Fruit fly (Drosophila melanogaster) whole organism, embryonic: ENCODE results near the gene CG45081.
A peak's percentile ranks its signal among the peaks of the same experiment; 100 is the strongest.

Source experiments
- Abd-B ChIP-seq: fragments of 200-800 bp; sonication (Bioruptor generic); optimal IDR thresholded peaks from 2 replicates; lab custom pipeline; 2018; ENCODE audit warnings: missing biosample characterization, mild to moderate bottlenecking, missing genetic modification characterization, moderate library complexity
- Adf1 ChIP-seq: fragments of 200-800 bp; sonication (Bioruptor generic); IDR thresholded peaks from 2 replicates; pipeline ENCODE4 v1.3.6; 2022; ENCODE audit warnings: missing biosample characterization, missing genetic modification characterization
- Aef1 ChIP-seq: fragments of 200-800 bp; sonication (Bioruptor generic); IDR thresholded peaks from 3 replicates; pipeline ENCODE4 v1.3.6; 2022; ENCODE audit warnings: missing biosample characterization, missing genetic modification characterization
- Atf6 ChIP-seq: fragments of 200-800 bp; sonication (Bioruptor generic); IDR thresholded peaks from 2 replicates; pipeline ENCODE4 v1.3.6; 2022; ENCODE audit warnings: missing biosample characterization, missing genetic modification characterization
- CG10209 ChIP-seq: fragments of 200-800 bp; sonication (Bioruptor generic); optimal IDR thresholded peaks from 3 replicates; lab custom pipeline; 2017; ENCODE audit warnings: missing biosample characterization, mild to moderate bottlenecking, missing genetic modification characterization, missing genetic modification reagents
- CG11723 ChIP-seq: fragments of 200-800 bp; sonication (Bioruptor generic); optimal IDR thresholded peaks from 2 replicates; lab custom pipeline; 2017; ENCODE audit warnings: missing biosample characterization, mild to moderate bottlenecking, missing genetic modification characterization
- CG12071 ChIP-seq: fragments of 200-800 bp; sonication (Bioruptor generic); optimal IDR thresholded peaks from 3 replicates; lab custom pipeline; 2018; ENCODE audit warnings: missing biosample characterization, mild to moderate bottlenecking, missing genetic modification characterization
- CG12219 ChIP-seq: fragments of 200-800 bp; sonication (Bioruptor generic); optimal IDR thresholded peaks from 3 replicates; lab custom pipeline; 2018; ENCODE audit warnings: missing biosample characterization, mild to moderate bottlenecking, missing genetic modification characterization
- CG15011 ChIP-seq: fragments of 200-800 bp; sonication (Bioruptor generic); optimal IDR thresholded peaks from 3 replicates; lab custom pipeline; 2018; ENCODE audit warnings: missing biosample characterization, mild to moderate bottlenecking, missing genetic modification characterization
- CG15269 ChIP-seq: fragments of 200-800 bp; sonication (Bioruptor generic); optimal IDR thresholded peaks from 2 replicates; lab custom pipeline; 2018; ENCODE audit warnings: missing biosample characterization, mild to moderate bottlenecking, missing genetic modification characterization, moderate library complexity
- CG17385 ChIP-seq: fragments of 200-800 bp; sonication (Bioruptor generic); optimal IDR thresholded peaks from 3 replicates; lab custom pipeline; 2018; ENCODE audit warnings: missing biosample characterization, mild to moderate bottlenecking, missing genetic modification characterization
- CG18619 ChIP-seq: fragments of 200-800 bp; sonication (Bioruptor generic); optimal IDR thresholded peaks from 3 replicates; lab custom pipeline; 2017; ENCODE audit warnings: missing biosample characterization, mild to moderate bottlenecking, missing genetic modification characterization
- CG2199 ChIP-seq: fragments of 200-800 bp; sonication (Bioruptor generic); IDR thresholded peaks from 3 replicates; pipeline ENCODE4 v1.3.6; 2022; ENCODE audit warnings: missing biosample characterization, missing genetic modification characterization
- CG31441 ChIP-seq: fragments of 200-800 bp; sonication (Bioruptor generic); IDR thresholded peaks from 2 replicates; pipeline ENCODE4 v1.3.6; 2022; ENCODE audit warnings: missing biosample characterization, missing genetic modification characterization
- CG3726 ChIP-seq: fragments of 200-800 bp; sonication (Bioruptor generic); IDR thresholded peaks from 3 replicates; pipeline ENCODE4, ENCODE4 v1.3.6; 2022; ENCODE audit warnings: missing biosample characterization, missing genetic modification characterization
- CG4360 ChIP-seq: fragments of 200-800 bp; sonication (Bioruptor generic); IDR thresholded peaks from 2 replicates; pipeline ENCODE4 v1.3.6; 2022; ENCODE audit warnings: missing biosample characterization, missing genetic modification characterization
- CG6689 ChIP-seq: fragments of 200-800 bp; sonication (Bioruptor generic); IDR thresholded peaks from 2 replicates; pipeline ENCODE4 v1.3.6; 2022; ENCODE audit warnings: missing biosample characterization, missing genetic modification characterization
- CG6765 ChIP-seq: fragments of 200-800 bp; sonication (Bioruptor generic); optimal IDR thresholded peaks from 3 replicates; lab custom pipeline; 2017; ENCODE audit warnings: missing biosample characterization, mild to moderate bottlenecking, missing genetic modification characterization
- CG7357 ChIP-seq: fragments of 200-800 bp; sonication (Bioruptor generic); IDR thresholded peaks from 3 replicates; pipeline ENCODE4 v1.3.6; 2022; ENCODE audit warnings: missing biosample characterization, missing genetic modification characterization
- CG7556 ChIP-seq: fragments of 200-800 bp; sonication (Bioruptor generic); optimal IDR thresholded peaks from 2 replicates; lab custom pipeline; 2017; ENCODE audit warnings: missing biosample characterization, mild to moderate bottlenecking, missing genetic modification characterization
- CG7786 ChIP-seq: fragments of 200-800 bp; sonication (Bioruptor generic); optimal IDR thresholded peaks from 2 replicates; lab custom pipeline; 2016; ENCODE audit warnings: missing biosample characterization, missing genetic modification characterization
- CG7928 ChIP-seq: fragments of 200-800 bp; sonication (Bioruptor generic); optimal IDR thresholded peaks from 2 replicates; lab custom pipeline; 2017; ENCODE audit warnings: missing biosample characterization, mild to moderate bottlenecking, missing genetic modification characterization
- CG8388 ChIP-seq: fragments of 200-800 bp; sonication (Bioruptor generic); optimal IDR thresholded peaks from 2 replicates; lab custom pipeline; 2019; ENCODE audit warnings: missing biosample characterization, mild to moderate bottlenecking, missing genetic modification characterization, moderate library complexity
- CTCF ChIP-seq: fragments of 200-800 bp; sonication (Bioruptor generic); optimal IDR thresholded peaks from 2 replicates; lab custom pipeline; 2017; ENCODE audit warnings: missing biosample characterization, mild to moderate bottlenecking, missing genetic modification characterization, moderate library complexity
- D19A ChIP-seq: fragments of 200-800 bp; optimal IDR thresholded peaks from 3 replicates; lab custom pipeline; 2019; ENCODE audit warnings: missing biosample characterization, mild to moderate bottlenecking, missing genetic modification characterization, moderate library complexity
- MTF-1 ChIP-seq: fragments of 200-800 bp; sonication (Bioruptor generic); optimal IDR thresholded peaks from 2 replicates; lab custom pipeline; 2018; ENCODE audit warnings: missing biosample characterization, mild to moderate bottlenecking, missing genetic modification characterization, borderline replicate concordance
- Med ChIP-seq: fragments of 200-800 bp; sonication (Bioruptor generic); peaks from one replicate; lab custom pipeline; 2016; ENCODE audit warnings: missing biosample characterization, missing genetic modification characterization, mild to moderate bottlenecking, inconsistent platforms, moderate library complexity
- PHDP ChIP-seq: fragments of 200-800 bp; sonication (Bioruptor generic); optimal IDR thresholded peaks from 3 replicates; lab custom pipeline; 2018; ENCODE audit warnings: missing biosample characterization, mild to moderate bottlenecking, missing genetic modification characterization, moderate library complexity
- Ssrp ChIP-seq: fragments of 200-800 bp; sonication (Bioruptor generic); optimal IDR thresholded peaks from 2 replicates; lab custom pipeline; 2018; ENCODE audit warnings: missing biosample characterization, mild to moderate bottlenecking, missing genetic modification characterization, moderate library complexity
- Xrp1 ChIP-seq: fragments of 200-800 bp; sonication (Bioruptor generic); IDR thresholded peaks from 2 replicates; pipeline ENCODE4 v1.3.6; 2022; ENCODE audit warnings: missing biosample characterization, missing genetic modification characterization
- bsh ChIP-seq, 2 experiments: fragments of 200-800 bp; sonication (Bioruptor generic); optimal IDR thresholded peaks; 2 replicates each; lab custom pipeline; 2017 to 2018; ENCODE audit warnings: mild to moderate bottlenecking in 2 of 2, missing biosample characterization in 2 of 2, missing genetic modification characterization in 2 of 2, moderate library complexity in 1 of 2
- cg ChIP-seq: fragments of 200-800 bp; sonication (Bioruptor generic); optimal IDR thresholded peaks from 3 replicates; lab custom pipeline; 2019; ENCODE audit warnings: missing biosample characterization, mild to moderate bottlenecking, missing genetic modification characterization, moderate library complexity
- croc ChIP-seq: fragments of 200-800 bp; sonication (Bioruptor generic); conservative IDR thresholded peaks from 3 replicates; pipeline ENCODE4 v1.3.6; 2022; ENCODE audit warnings: missing biosample characterization, missing genetic modification characterization
- ewg ChIP-seq: fragments of 200-800 bp; sonication (Bioruptor generic); optimal IDR thresholded peaks from 3 replicates; lab custom pipeline; 2017; ENCODE audit warnings: mild to moderate bottlenecking, missing biosample characterization, missing genetic modification reagents, missing genetic modification characterization
- fd3F ChIP-seq: fragments of 200-800 bp; sonication (Bioruptor generic); optimal IDR thresholded peaks from 2 replicates; lab custom pipeline; 2018; ENCODE audit warnings: missing biosample characterization, mild to moderate bottlenecking, missing genetic modification characterization, moderate library complexity
- gem ChIP-seq: fragments of 200-800 bp; sonication (Bioruptor generic); optimal IDR thresholded peaks from 2 replicates; lab custom pipeline; 2019; ENCODE audit warnings: missing biosample characterization, mild to moderate bottlenecking, missing genetic modification characterization, moderate library complexity
- hkb ChIP-seq, 2 experiments: fragments of 200-800 bp in 1 of 2; fragments of >200 bp in 1 of 2; sonication (Bioruptor generic) in 1 of 2; IDR thresholded peaks in 1 of 2; optimal IDR thresholded peaks in 1 of 2; 2 replicates each; pipeline versions ENCODE4 v1.3.6 to Lab custom; 2017 to 2022; ENCODE audit warnings: missing biosample characterization in 1 of 2, missing genetic modification characterization in 1 of 2
- lola ChIP-seq, 3 experiments: fragments of >200 bp in 2 of 3; fragments of 200-800 bp in 1 of 3; sonication (Bioruptor generic) in 1 of 3; optimal IDR thresholded peaks; 2 replicates each; lab custom pipeline; 2017 to 2019; ENCODE audit warnings: missing biosample characterization in 3 of 3, missing genetic modification characterization in 3 of 3, mild to moderate bottlenecking in 1 of 3, moderate library complexity in 1 of 3
- nau ChIP-seq: fragments of 200-800 bp; sonication (Bioruptor generic); optimal IDR thresholded peaks from 3 replicates; lab custom pipeline; 2017; ENCODE audit warnings: missing biosample characterization, mild to moderate bottlenecking, missing genetic modification characterization, missing genetic modification reagents
- nmo ChIP-seq: fragments of 200-800 bp; sonication (Bioruptor generic); optimal IDR thresholded peaks from 2 replicates; lab custom pipeline; 2018; ENCODE audit warnings: missing biosample characterization, mild to moderate bottlenecking, missing genetic modification characterization, moderate library complexity
- prd ChIP-seq, 3 experiments: fragments of >200 bp in 2 of 3; fragments of 200-800 bp in 1 of 3; sonication (Bioruptor generic) in 1 of 3; optimal IDR thresholded peaks in 2 of 3; IDR thresholded peaks in 1 of 3; 2 replicates in 2 of 3; 3 replicates in 1 of 3; pipeline versions ENCODE4 v1.3.6 to Lab custom; 2017 to 2022; ENCODE audit warnings: missing biosample characterization in 1 of 3, missing genetic modification characterization in 1 of 3
- pros ChIP-seq: fragments of 200-800 bp; sonication (Bioruptor generic); optimal IDR thresholded peaks from 3 replicates; lab custom pipeline; 2019; ENCODE audit warnings: missing biosample characterization, mild to moderate bottlenecking, missing genetic modification characterization, moderate library complexity
- pum ChIP-seq: fragments of 200-800 bp; sonication (Bioruptor generic); optimal IDR thresholded peaks from 2 replicates; lab custom pipeline; 2016; ENCODE audit warnings: missing biosample characterization, missing genetic modification characterization
- sd ChIP-seq: fragments of 200-800 bp; sonication (Bioruptor generic); optimal IDR thresholded peaks from 3 replicates; lab custom pipeline; 2018; ENCODE audit warnings: missing biosample characterization, mild to moderate bottlenecking, missing genetic modification characterization, moderate library complexity
- sob ChIP-seq: fragments of 200-800 bp; sonication (Bioruptor generic); IDR thresholded peaks from 2 replicates; pipeline ENCODE4 v1.3.6; 2022; ENCODE audit warnings: missing biosample characterization, missing genetic modification characterization
- tio ChIP-seq: fragments of 200-800 bp; sonication (Bioruptor generic); optimal IDR thresholded peaks from 2 replicates; lab custom pipeline; 2017; ENCODE audit warnings: missing biosample characterization, missing genetic modification characterization, inconsistent platforms
- wor ChIP-seq: fragments of 200-800 bp; sonication (Bioruptor generic); IDR thresholded peaks from 2 replicates; pipeline ENCODE4 v1.3.6; 2022; ENCODE audit warnings: missing biosample characterization, missing genetic modification characterization
- zfh2 ChIP-seq: fragments of 200-800 bp; sonication (Bioruptor generic); optimal IDR thresholded peaks from 2 replicates; lab custom pipeline; 2016; ENCODE audit warnings: missing biosample characterization, missing genetic modification characterization

CG45081 gene

DNA sequence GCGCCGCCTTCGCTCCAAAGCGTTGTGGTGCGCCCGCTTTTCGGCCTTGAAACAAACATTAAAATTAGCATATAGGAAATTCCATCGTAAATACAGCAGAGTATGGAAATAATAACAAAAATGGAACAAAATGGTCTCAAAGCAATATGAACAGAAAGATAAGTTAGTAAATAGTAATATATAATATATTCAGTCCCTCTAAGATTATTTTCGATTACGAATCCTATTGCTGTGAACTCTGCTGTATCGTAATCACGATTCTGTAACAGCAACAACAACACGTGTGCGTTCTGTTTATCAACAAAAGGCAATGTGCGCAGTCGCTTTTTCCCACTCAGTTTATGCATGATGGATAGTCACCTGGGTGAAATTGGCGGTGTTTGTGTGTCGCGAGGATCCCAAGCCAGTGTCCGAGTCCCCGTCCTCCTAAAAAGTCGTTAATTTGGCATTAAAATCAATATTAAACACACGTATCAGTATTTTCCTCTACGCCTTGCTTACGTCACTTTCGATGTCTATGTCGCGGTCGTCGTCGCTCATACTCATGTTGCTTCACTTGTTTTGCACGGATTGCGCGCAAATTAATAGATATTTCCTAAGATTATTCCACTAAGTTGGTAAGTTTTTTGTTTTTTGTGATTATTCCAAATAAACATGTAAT is 2.3 kb upstream of the CG45081 start, which contains the start of the genes CG42374 and Mettl5 (continued):
- no peak for TF ChIP-seq croc (GFP tag; lab: Robert Waterston, UW)
- peak; percentile 26 for TF ChIP-seq CG12219
- TF ChIP-seq D19A (tag; lab: Kevin White, UChicago) = peak; percentile 32
- peak; percentile 61 for TF ChIP-seq Atf6 (GFP tag; lab: Robert Waterston, UW)
- TF ChIP-seq bsh (GFP tag; optimal IDR thresholded peaks at IDR 0.05; lab: Kevin White, UChicago) = peak in 1 of 2 experiments; percentile 62
- no peak for TF ChIP-seq tio
- peak; percentile 91 for TF ChIP-seq CG4360
- no peak for TF ChIP-seq wor (GFP tag; lab: Robert Waterston, UW)
- no peak for TF ChIP-seq zfh2 (GFP tag; lab: Kevin White, UChicago)
- TF ChIP-seq hkb (optimal IDR thresholded peaks at IDR 0.05; lab: Kevin White, UChicago) = no peak
- peak; percentile 82 for TF ChIP-seq hkb (GFP tag; IDR thresholded peaks at IDR 0.05; lab: Robert Waterston, UW)
- peak; percentile 46; the same call in 2 of the 3 replicates for TF ChIP-seq Aef1 (GFP tag; lab: Robert Waterston, UW)
- TF ChIP-seq lola (GFP tag; optimal IDR thresholded peaks at IDR 0.05; lab: Kevin White, UChicago) = peak in 1 of 3 experiments; percentile 6
- TF ChIP-seq Xrp1 (GFP tag; lab: Robert Waterston, UW) = peak; percentile 63
- TF ChIP-seq CG31441 (GFP tag; lab: Robert Waterston, UW) = peak; percentile 12; the same call in 1 of the 2 replicates
- TF ChIP-seq Ssrp = peak; percentile 31
- peak; percentile 29 for TF ChIP-seq CG6765 (GFP tag; lab: Kevin White, UChicago)
- TF ChIP-seq CG11723 (GFP tag; lab: Kevin White, UChicago) = no peak
- peak; percentile 40; the same call in 1 of the 2 replicates for TF ChIP-seq sob (GFP tag; lab: Robert Waterston, UW)
- TF ChIP-seq pum (GFP tag; lab: Kevin White, UChicago) = no peak
- TF ChIP-seq CG18619 (GFP tag; lab: Kevin White, UChicago) = peak; percentile 24
- peak; percentile 62 for TF ChIP-seq CG7556 (GFP tag; lab: Kevin White, UChicago)
- TF ChIP-seq cg (GFP tag; lab: Kevin White, UChicago) = no peak
- TF ChIP-seq fd3F (GFP tag; lab: Kevin White, UChicago) = no peak
- TF ChIP-seq CG3726 (GFP tag; lab: Robert Waterston, UW) = peak; percentile 21; the same call in 1 of the 3 replicates
- TF ChIP-seq CG7786 (GFP tag; lab: Kevin White, UChicago) = no peak
- no peak for TF ChIP-seq CG7928 (GFP tag; lab: Kevin White, UChicago)
- TF ChIP-seq PHDP (tag; lab: Kevin White, UChicago) = peak; percentile 61
- TF ChIP-seq Abd-B (GFP tag; lab: Kevin White, UChicago) = no peak
- no peak for TF ChIP-seq pros (GFP tag; lab: Kevin White, UChicago)
- peak; percentile 43 for TF ChIP-seq CG15269 (tag; lab: Kevin White, UChicago)
- peak; percentile 27 for TF ChIP-seq sd
- TF ChIP-seq CG15011 (GFP tag; lab: Kevin White, UChicago) = no peak
- peak; percentile 54 for TF ChIP-seq gem (tag; lab: Kevin White, UChicago)
- peak; percentile 11 for TF ChIP-seq ewg
- TF ChIP-seq CG8388 (GFP tag; lab: Kevin White, UChicago) = peak; percentile 38
- peak; percentile 46 for TF ChIP-seq CG10209 (GFP tag; lab: Kevin White, UChicago)
- peak; percentile 63 for TF ChIP-seq MTF-1 (GFP tag; lab: Kevin White, UChicago)
- TF ChIP-seq CG17385 (GFP tag; lab: Kevin White, UChicago) = peak; percentile 2
- TF ChIP-seq CG6689 (GFP tag; lab: Robert Waterston, UW) = peak; percentile 62; the same call in 1 of the 2 replicates
- TF ChIP-seq Adf1 (GFP tag; lab: Robert Waterston, UW) = no peak; the same call in 1 of the 2 replicates
- TF ChIP-seq CG2199 = no peak
- no peak for TF ChIP-seq CTCF (GFP tag; lab: Kevin White, UChicago)
- TF ChIP-seq prd (optimal IDR thresholded peaks at IDR 0.05; lab: Kevin White, UChicago) = no peak
- TF ChIP-seq prd (GFP tag; IDR thresholded peaks at IDR 0.05; lab: Robert Waterston, UW) = peak; percentile 44; the same call in 1 of the 3 replicates
- peak; percentile 15 for TF ChIP-seq nmo (GFP tag; lab: Kevin White, UChicago)
- peak; percentile 72 for TF ChIP-seq Med
- TF ChIP-seq CG12071 (GFP tag; lab: Kevin White, UChicago) = peak; percentile 44
- TF ChIP-seq CG7357 (GFP tag; lab: Robert Waterston, UW) = no peak
- peak; percentile 27 for TF ChIP-seq nau (GFP tag; lab: Kevin White, UChicago)
